Worm (Caenorhabditis elegans) whole organism, L2 larva: ENCODE measurements around the gene B0495.5.
A peak's percentile ranks its signal among the peaks of the same experiment; 100 is the strongest.

Source experiments
- alr-1 ChIP-seq: fragments of 150-350 bp; optimal IDR thresholded peaks from 2 replicates; lab custom pipeline; 2014; ENCODE audit warnings: missing biosample characterization, missing genetic modification characterization
- aly-2 ChIP-seq: fragments of 150-350 bp; optimal IDR thresholded peaks from 2 replicates; lab custom pipeline; 2014; ENCODE audit warnings: missing biosample characterization, missing genetic modification characterization
- ama-1 ChIP-seq: fragments of 150-350 bp; optimal IDR thresholded peaks from 2 replicates; lab custom pipeline; 2018; ENCODE audit warnings: inconsistent platforms
- blmp-1 ChIP-seq: sonication (generic microtip); optimal IDR thresholded peaks from 2 replicates; lab custom pipeline; 2017; ENCODE audit warnings: missing genetic modification characterization, mild to moderate bottlenecking, missing compliant biosample characterization, antibody characterized with exemption, moderate library complexity; ENCODE audit not compliant: insufficient read depth
- fos-1 ChIP-seq: fragments of 150-350 bp; optimal IDR thresholded peaks from 2 replicates; lab custom pipeline; 2014; ENCODE audit warnings: missing biosample characterization, missing genetic modification characterization
- lin-39 ChIP-seq: fragments of 150-350 bp; optimal IDR thresholded peaks from 2 replicates; lab custom pipeline; 2014; ENCODE audit warnings: missing biosample characterization, missing genetic modification reagents, missing genetic modification characterization
- nhr-11 ChIP-seq: fragments of 150-350 bp; optimal IDR thresholded peaks from 2 replicates; lab custom pipeline; 2014; ENCODE audit warnings: missing biosample characterization, missing genetic modification characterization
- nhr-25 ChIP-seq: fragments of 150-350 bp; sonication (generic microtip); optimal IDR thresholded peaks from 3 replicates; lab custom pipeline; 2014; ENCODE audit warnings: missing biosample characterization, missing genetic modification characterization
- ztf-11 ChIP-seq: sonication (generic microtip); optimal IDR thresholded peaks from 2 replicates; lab custom pipeline; 2017; ENCODE audit warnings: missing biosample characterization, missing genetic modification characterization

DNA sequence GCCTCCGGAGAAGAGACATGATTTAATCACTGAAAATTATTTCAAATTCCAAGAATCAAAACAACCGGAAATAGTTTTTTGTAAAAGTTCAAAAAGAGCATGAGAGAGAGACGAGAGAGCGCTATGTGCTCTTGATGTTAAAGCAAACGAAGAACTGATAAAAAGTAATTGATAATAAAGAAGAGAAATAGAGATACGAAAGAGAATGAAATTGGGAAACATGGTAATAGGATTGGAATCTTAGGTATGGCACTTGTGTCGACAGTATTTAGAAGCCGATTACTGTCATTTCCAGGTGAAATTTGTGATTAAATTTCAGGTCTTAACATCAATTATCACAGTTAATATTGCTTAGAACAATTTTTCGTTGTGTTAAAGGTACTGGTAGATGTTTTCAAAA, 4.4 kb downstream of the B0495.5 start, which contains the start of gene nhx-2:
- TF ChIP-seq nhr-11 (tag; lab: Kevin White, UChicago) (no peak), nhr-25 (tag; lab: Kevin White, UChicago) (no peak), ztf-11 (tag; lab: Kevin White, UChicago) (no peak), ama-1 (lab: Kevin White, UChicago) (no peak), alr-1 (tag; lab: Kevin White, UChicago) (no peak), fos-1 (tag; lab: Kevin White, UChicago) (peak; percentile 92), lin-39 (tag; lab: Kevin White, UChicago) (no peak), blmp-1 (tag; lab: Kevin White, UChicago) (no peak), aly-2 (no peak)
